Worm (Caenorhabditis elegans) whole organism, L2 larva: ENCODE data around the gene mob-2.

Experiments used
- fos-1 ChIP-seq: fragments of 150-350 bp; optimal IDR thresholded peaks from 2 replicates; lab custom pipeline; 2014; ENCODE audit warnings: missing biosample characterization, missing genetic modification characterization
- unc-39 ChIP-seq: fragments of 150-350 bp; optimal IDR thresholded peaks from 2 replicates; lab custom pipeline; 2014; ENCODE audit warnings: missing biosample characterization, missing genetic modification characterization

DNA sequence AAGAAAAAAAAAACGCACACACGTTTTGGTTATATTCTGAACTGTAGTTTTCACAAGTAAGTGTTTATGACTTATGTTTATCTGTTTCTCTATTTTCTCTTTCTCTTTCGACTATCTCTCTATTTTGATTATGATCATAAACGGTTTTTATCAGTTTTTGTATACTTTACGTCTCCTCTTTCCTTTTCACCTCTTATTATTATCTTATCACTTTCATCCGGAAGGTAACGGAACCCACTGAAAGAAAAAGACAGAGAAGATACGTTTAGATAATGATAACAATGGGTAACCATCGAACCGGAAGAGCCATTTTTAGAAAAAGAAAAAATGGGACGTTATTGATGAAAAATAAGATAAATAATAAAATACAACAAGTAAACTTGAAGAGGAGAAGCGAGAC lies 4.2 kb downstream of the mob-2 start:
- TF ChIP-seq unc-39 (tag; lab: Kevin White, UChicago) (no peak), fos-1 (peak; percentile 96)
